Fruit fly (Drosophila melanogaster) ovary, adult (tissue): Measurements from ENCODE around the gene CCAP.

Experiments used
- CG17801 ChIP-seq: fragments of 200-800 bp; optimal IDR thresholded peaks from 2 replicates; lab custom pipeline; 2019; ENCODE audit warnings: missing biosample characterization, mild to moderate bottlenecking, missing genetic modification characterization, moderate library complexity; ENCODE audit not compliant: partially characterized antibody

The CCAP gene

DNA sequence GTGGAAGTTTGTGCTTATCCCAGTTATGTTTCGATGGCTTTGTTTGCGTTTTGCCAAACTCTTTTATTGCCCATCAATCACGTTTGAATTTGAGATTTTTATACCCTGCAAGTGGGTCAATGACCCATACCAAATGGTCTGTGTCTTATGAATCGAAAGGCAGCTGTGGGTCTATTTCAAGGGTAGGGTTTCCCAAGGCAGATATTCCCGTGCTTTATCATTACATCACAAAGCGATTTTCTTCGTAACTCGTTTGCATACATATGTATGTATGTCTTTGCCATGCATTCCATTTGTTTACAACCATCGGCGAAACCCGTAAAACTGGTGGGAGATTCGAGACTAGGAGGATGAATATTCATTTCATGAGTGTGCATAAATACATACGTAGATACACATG lies 26.4 kb downstream of the CCAP start:
- no peak for TF ChIP-seq CG17801 (GFP tag; lab: Kevin White, UChicago)

DNA sequence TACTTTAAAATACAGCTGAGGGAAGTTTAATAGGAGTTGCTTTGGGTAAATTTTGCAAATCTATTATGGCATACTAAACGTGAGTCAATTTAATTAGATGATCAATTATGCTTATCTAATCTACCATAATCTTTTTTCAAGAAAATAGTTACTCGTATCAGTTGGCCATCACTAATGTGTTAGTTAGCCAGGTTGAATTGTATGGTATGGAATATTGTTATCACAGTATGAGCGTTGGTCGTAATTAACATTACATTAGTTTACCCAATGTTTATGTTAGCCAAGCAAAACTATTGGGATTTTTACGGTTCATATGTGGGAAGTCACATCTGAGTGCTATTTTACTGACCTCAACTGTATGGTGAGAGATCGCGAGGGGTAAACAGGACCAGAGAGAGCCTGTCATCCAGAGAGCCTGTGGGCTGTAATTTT lies 28.3 kb downstream of the CCAP start:
- TF ChIP-seq CG17801 (GFP tag; lab: Kevin White, UChicago) = no peak

DNA sequence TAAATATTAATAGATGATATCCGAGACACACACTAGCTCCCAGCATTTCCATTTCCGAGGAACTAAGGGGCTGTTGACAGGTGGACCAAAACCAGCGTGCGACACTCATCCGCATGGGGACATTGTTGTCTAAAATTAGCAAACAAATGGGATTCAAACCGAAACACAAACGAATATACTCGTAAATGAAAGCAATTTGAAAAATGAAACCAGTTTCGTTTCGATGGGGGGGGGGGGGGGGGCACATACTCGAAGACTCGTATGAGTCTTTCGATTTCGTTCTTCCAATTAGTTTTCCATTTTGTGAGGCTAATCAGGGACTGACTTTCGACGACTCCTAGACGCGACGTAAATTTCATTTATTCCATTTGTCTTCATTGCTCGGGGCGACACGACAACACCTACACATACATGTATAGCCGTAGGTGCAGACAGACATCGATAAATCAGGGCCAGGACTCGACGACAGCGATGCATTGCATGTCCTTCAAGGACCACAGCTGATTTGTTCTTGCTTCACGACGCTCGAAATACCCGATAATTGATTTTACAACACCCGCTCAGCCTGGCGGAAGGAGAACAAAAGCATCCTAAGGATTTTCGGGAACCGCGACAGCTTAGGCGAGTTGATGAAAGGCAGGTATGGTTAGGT lies 29.1 kb downstream of the CCAP start:
- no peak for TF ChIP-seq CG17801 (GFP tag; lab: Kevin White, UChicago)

DNA sequence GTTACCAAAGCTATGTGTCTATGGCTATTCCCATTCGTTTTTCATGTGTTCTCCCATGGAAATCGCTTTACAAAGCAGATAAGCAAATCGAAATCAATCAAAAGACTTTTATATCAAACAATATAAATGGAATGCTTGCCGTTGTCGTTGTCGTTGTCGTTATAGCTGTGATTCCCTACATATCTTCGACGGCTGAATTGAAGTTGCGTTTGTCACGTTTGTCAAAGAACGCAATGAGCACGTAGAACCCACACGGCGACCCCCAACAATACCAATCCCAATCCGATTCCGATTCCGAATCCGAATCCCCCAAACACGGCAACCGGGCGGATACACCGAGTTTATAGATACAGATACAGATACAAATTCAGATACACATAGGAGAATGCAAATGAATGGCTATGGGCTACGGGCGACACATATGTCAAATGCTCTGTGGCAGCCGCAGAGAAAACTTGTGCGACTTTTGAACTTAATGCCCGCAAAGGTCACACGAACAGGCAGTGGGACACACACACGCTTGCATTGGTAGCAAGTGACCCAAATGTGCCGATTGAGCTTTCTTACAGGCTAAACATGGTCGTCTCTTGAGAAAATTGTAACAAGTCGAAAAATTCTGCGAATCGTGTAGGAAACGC lies 32.0 kb downstream of the CCAP start:
- TF ChIP-seq CG17801 (GFP tag; lab: Kevin White, UChicago) = no peak

DNA sequence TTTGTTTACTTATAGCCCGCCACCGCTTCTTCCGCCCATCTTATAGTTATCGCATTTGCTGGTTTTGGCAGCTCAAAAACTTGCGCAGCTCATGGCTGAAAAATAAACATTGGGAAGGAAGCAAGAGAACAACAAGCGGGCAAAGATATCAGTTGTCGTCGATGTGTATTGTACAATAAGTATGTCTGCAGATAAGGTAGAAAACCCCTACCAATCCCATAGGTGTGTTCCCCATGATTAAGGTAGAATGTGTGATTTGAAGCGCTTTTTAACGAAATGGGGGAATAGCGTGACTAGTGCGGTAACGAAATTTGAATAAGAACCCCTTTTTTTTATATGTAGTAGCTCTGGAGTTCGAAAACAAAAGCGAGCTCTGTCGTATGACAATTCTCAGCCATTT lies 32.8 kb downstream of the CCAP start:
- no peak for TF ChIP-seq CG17801 (GFP tag; lab: Kevin White, UChicago)

DNA sequence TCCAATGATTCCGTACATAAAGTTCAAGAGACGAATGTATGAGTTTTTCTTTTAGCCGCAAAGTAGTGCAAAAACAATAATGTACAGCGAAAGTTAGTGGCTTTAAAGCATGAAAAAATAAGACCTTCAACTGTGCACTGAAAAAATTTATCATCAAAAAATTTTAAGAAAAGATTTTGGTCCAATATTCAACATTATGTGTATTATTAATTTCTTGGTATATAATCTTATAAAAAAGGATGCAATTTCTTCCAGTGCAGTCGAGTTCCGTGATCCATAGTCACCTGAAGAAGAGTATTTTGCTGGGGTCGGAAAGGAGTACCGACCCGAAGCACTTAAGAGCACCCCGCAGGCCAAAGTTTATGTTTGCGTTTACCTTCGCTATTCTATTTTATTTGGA lies 33.3 kb downstream of the CCAP start:
- TF ChIP-seq CG17801 (GFP tag; lab: Kevin White, UChicago) = no peak

DNA sequence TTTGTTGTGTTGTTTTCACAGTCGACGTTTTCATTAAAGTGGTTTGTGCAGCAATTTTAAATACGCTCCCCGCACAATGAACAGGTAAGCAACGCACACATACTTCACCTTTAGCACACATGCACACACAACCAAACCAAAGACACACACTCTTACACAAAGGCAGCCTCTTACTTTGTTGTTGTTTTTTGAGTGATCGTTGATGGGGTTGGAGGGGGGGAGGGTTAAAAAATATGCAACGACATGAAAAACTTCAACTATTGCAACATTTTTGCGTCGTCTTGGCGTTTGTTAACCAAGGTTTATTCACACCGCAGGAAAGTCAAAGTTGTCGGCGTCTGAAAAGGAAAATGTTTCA lies 33.9 kb downstream of the CCAP start:
- TF ChIP-seq CG17801 (GFP tag; lab: Kevin White, UChicago) = no peak

DNA sequence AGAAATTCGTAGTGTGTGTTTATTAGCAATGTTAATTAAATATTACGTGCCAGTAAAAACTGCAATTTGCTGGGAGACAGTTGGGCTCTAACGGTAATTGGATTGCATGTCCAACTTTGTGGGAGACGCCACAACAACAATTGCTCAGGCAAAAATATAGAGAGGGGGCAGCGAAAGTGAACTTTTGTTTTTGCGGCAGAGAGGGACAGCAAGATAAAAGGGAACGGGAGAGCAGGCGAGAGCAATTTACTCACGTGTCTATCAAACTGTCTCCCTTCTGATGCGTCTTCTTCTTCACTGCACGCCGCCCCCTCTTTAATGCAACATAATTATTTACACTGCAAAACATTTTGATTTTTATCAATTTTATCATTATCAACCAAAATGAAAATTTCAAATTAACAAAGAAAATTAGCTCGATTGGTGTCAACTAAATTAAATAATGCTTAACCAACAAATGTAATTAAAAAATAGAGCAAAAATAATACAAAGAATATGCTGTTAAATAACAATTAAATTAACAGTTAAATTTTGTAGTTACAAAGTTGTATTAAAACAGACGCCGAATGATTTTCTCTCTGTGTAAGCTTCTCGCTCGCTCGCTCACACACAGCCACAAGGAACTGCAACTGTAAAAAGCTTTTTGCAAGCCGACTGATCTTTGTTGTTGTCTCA lies 34.5 kb downstream of the CCAP start:
- peak; percentile 91 for TF ChIP-seq CG17801 (GFP tag; lab: Kevin White, UChicago)

DNA sequence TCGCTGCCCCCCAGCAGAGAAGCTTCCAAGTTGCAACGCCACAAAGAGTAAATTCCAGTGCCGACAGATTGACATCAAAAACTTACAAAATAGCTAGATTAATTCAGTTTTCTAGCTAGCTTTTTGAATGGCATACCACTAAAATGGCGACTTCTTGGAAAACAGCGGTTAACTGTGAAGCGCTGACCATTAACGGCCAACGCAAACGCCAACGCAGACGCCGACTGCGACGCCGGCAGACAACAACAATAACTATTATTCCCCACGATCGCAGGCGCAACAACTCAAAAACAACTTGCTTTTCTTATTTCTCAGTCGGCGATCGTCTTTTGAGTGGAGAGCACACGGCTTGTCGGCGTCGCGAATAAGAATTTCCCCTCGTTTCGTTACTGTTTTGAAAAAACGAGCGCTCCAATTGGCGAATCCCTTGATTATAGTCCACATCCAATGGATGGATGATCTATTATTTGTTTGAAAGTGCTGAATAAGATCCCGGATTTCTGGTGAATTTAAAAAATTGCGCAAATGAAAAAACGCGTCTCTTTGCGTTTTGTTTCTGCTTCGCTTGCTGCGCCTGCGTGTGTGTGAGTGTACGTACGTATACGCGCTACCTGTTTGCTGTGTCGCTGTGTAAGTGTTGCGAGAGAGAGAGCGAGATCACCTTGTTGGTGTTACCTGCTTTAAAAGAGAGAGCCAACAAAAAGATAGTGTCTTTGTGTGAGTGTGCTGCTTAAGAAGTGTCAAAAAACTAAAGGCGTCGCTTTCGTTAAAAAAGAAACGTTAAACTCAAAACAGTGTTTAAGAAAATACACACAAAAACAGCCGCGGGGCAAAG lies 35.2 kb downstream of the CCAP start:
- TF ChIP-seq CG17801 (GFP tag; lab: Kevin White, UChicago) = peak; percentile 49

DNA sequence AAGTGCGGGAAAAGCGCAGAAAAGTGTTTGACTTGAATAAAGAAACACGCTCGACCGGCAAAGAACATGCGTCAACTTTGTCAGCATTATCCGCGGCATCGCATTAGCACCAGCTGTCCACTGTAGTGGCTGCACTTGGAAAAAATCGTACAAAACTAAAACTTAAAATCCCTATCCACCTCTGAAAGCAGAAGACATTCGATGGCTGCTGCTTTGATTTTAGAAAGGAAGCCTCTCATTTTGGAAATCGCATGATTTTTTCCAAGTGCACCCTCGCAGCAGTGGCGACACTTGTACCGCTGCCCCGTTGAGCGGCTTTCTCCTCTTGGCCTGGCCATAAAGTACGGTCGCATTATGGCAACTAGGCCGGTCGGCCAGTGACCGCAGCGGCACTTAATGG lies 37.6 kb downstream of the CCAP start:
- no peak for TF ChIP-seq CG17801 (GFP tag; lab: Kevin White, UChicago)

DNA sequence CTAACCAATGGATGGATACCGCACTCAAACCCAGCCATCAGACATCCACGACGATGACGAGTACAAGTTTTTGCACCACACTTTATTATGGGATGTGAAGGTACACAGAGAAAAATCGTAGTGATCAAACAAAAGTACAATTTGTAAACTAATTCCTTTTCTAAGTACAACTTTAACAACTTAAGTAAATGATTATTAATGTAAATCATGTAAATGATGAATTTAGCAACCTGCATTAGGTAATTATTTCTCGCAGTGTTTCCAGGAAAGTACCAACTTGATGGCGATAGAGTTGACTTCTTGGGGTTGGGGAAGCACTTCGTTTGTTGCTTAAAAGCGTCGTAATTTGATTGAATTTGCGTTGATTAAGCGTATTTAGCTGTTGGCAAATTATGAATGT lies 38.8 kb downstream of the CCAP start:
- no peak for TF ChIP-seq CG17801 (GFP tag; lab: Kevin White, UChicago)
